Fruit fly (Drosophila melanogaster) whole organism, embryonic: ENCODE data around the gene kraken.

Experiments used
- ATbp ChIP-seq: fragments of 200-800 bp; sonication (Bioruptor generic); optimal IDR thresholded peaks from 2 replicates; lab custom pipeline; 2017; ENCODE audit warnings: missing biosample characterization, mild to moderate bottlenecking, missing genetic modification characterization, missing genetic modification reagents
- Ada2b ChIP-seq: fragments of 200-800 bp; sonication (Bioruptor generic); IDR thresholded peaks from 2 replicates; pipeline ENCODE4 v1.3.6; 2022; ENCODE audit warnings: missing biosample characterization, missing genetic modification characterization
- CG11085 ChIP-seq: fragments of 200-800 bp; sonication (Bioruptor generic); IDR thresholded peaks from 2 replicates; pipeline ENCODE4 v1.3.6; 2022; ENCODE audit warnings: missing biosample characterization, missing genetic modification characterization
- CG12155 ChIP-seq: fragments of 200-800 bp; sonication (Bioruptor generic); optimal IDR thresholded peaks from 3 replicates; lab custom pipeline; 2016; ENCODE audit warnings: missing biosample characterization, missing genetic modification characterization
- CG12769 ChIP-seq: fragments of 200-800 bp; sonication (Bioruptor generic); optimal IDR thresholded peaks from 2 replicates; lab custom pipeline; 2019; ENCODE audit warnings: missing biosample characterization, mild to moderate bottlenecking, missing genetic modification characterization, moderate library complexity
- CG1529 ChIP-seq: fragments of 200-800 bp; sonication (Bioruptor generic); optimal IDR thresholded peaks from 3 replicates; lab custom pipeline; 2018; ENCODE audit warnings: missing biosample characterization, missing genetic modification characterization
- CG15514 ChIP-seq: fragments of 200-800 bp; sonication (Bioruptor generic); optimal IDR thresholded peaks from 3 replicates; lab custom pipeline; 2017; ENCODE audit warnings: missing biosample characterization, missing genetic modification characterization, mild to moderate bottlenecking, moderate library complexity, missing genetic modification reagents
- CG16815 ChIP-seq: fragments of 200-800 bp; sonication (Bioruptor generic); optimal IDR thresholded peaks from 3 replicates; lab custom pipeline; 2017; ENCODE audit warnings: missing biosample characterization, mild to moderate bottlenecking, missing genetic modification characterization
- CG17568 ChIP-seq: fragments of 200-800 bp; sonication (Bioruptor generic); optimal IDR thresholded peaks from 2 replicates; lab custom pipeline; 2018; ENCODE audit warnings: missing biosample characterization, mild to moderate bottlenecking, missing genetic modification characterization, moderate library complexity
- CG18262 ChIP-seq: fragments of 200-800 bp; optimal IDR thresholded peaks from 3 replicates; lab custom pipeline; 2019; ENCODE audit warnings: missing biosample characterization, mild to moderate bottlenecking, missing genetic modification characterization, moderate library complexity
- CG2116 ChIP-seq: fragments of 200-800 bp; sonication (Bioruptor generic); optimal IDR thresholded peaks from 3 replicates; lab custom pipeline; 2018; ENCODE audit warnings: missing biosample characterization, mild to moderate bottlenecking, missing genetic modification characterization
- CG2678 ChIP-seq: fragments of 200-800 bp; sonication (Bioruptor generic); optimal IDR thresholded peaks from 3 replicates; lab custom pipeline; 2019; ENCODE audit warnings: missing biosample characterization, mild to moderate bottlenecking, missing genetic modification characterization, moderate library complexity
- CG2889 ChIP-seq: fragments of 200-800 bp; sonication (Bioruptor generic); IDR thresholded peaks from 3 replicates; pipeline ENCODE4 v1.3.6; 2022; ENCODE audit warnings: missing biosample characterization, missing genetic modification characterization
- CG4360 ChIP-seq: fragments of 200-800 bp; sonication (Bioruptor generic); IDR thresholded peaks from 2 replicates; pipeline ENCODE4 v1.3.6; 2022; ENCODE audit warnings: missing biosample characterization, missing genetic modification characterization
- CG4854 ChIP-seq: fragments of 200-800 bp; sonication (Bioruptor generic); optimal IDR thresholded peaks from 2 replicates; lab custom pipeline; 2016; ENCODE audit warnings: missing biosample characterization, missing genetic modification characterization, inconsistent platforms
- CG6272 ChIP-seq: fragments of 200-800 bp; sonication (Bioruptor generic); IDR thresholded peaks from 2 replicates; pipeline ENCODE4 v1.3.6; 2022; ENCODE audit warnings: missing biosample characterization, missing genetic modification characterization
- CG7786 ChIP-seq: fragments of 200-800 bp; sonication (Bioruptor generic); optimal IDR thresholded peaks from 2 replicates; lab custom pipeline; 2016; ENCODE audit warnings: missing biosample characterization, missing genetic modification characterization
- CG9609 ChIP-seq: fragments of 200-800 bp; sonication (Bioruptor generic); optimal IDR thresholded peaks from 3 replicates; lab custom pipeline; 2016; ENCODE audit warnings: missing biosample characterization, missing genetic modification characterization
- CG9727 ChIP-seq: fragments of 200-800 bp; sonication (Bioruptor generic); optimal IDR thresholded peaks from 3 replicates; lab custom pipeline; 2017; ENCODE audit warnings: missing biosample characterization, mild to moderate bottlenecking, missing genetic modification characterization
- D19B ChIP-seq: fragments of 200-800 bp; sonication (Bioruptor generic); optimal IDR thresholded peaks from 2 replicates; lab custom pipeline; 2017; ENCODE audit warnings: missing biosample characterization, mild to moderate bottlenecking, missing genetic modification characterization
- Dref ChIP-seq: fragments of 200-800 bp; sonication (Bioruptor generic); IDR thresholded peaks from 2 replicates; pipeline ENCODE4 v1.3.6; 2022; ENCODE audit warnings: missing biosample characterization, missing genetic modification characterization
- HLHmδ ChIP-seq: fragments of 200-800 bp; sonication (Bioruptor generic); optimal IDR thresholded peaks from 2 replicates; lab custom pipeline; 2018; ENCODE audit warnings: missing biosample characterization, mild to moderate bottlenecking, missing genetic modification characterization, moderate library complexity
- HmgZ ChIP-seq: fragments of 200-800 bp; sonication (Bioruptor generic); optimal IDR thresholded peaks from 2 replicates; lab custom pipeline; 2018; ENCODE audit warnings: missing biosample characterization, mild to moderate bottlenecking, missing genetic modification characterization
- Sox100B ChIP-seq: fragments of 200-800 bp; sonication (Bioruptor generic); optimal IDR thresholded peaks from 3 replicates; lab custom pipeline; 2018; ENCODE audit warnings: missing biosample characterization, mild to moderate bottlenecking, missing genetic modification characterization
- Sry-δ ChIP-seq: fragments of 200-800 bp; sonication (Bioruptor generic); optimal IDR thresholded peaks from 2 replicates; lab custom pipeline; 2016; ENCODE audit warnings: missing biosample characterization, missing genetic modification characterization
- Stat92E ChIP-seq, 3 experiments: fragments of >200 bp in 2 of 3; fragments of 200-800 bp in 1 of 3; sonication (Bioruptor generic) in 1 of 3; optimal IDR thresholded peaks; 2 replicates each; lab custom pipeline; 2017 to 2019; ENCODE audit warnings: missing biosample characterization in 3 of 3, missing genetic modification characterization in 3 of 3, mild to moderate bottlenecking in 1 of 3, moderate library complexity in 1 of 3
- Trl ChIP-seq, 3 experiments: fragments of >200 bp in 2 of 3; fragments of 200-800 bp in 1 of 3; sonication (Bioruptor generic) in 1 of 3; optimal IDR thresholded peaks; 2 replicates in 1 of 3; 3 replicates in 2 of 3; lab custom pipeline; 2016 to 2017; ENCODE audit warnings: missing biosample characterization in 1 of 3, missing genetic modification characterization in 1 of 3
- az2 ChIP-seq: fragments of 200-800 bp; sonication (Bioruptor generic); optimal IDR thresholded peaks from 3 replicates; lab custom pipeline; 2016; ENCODE audit warnings: missing biosample characterization, missing genetic modification characterization
- bigmax ChIP-seq: fragments of 200-800 bp; sonication (Bioruptor generic); optimal IDR thresholded peaks from 2 replicates; lab custom pipeline; 2018; ENCODE audit warnings: missing biosample characterization, mild to moderate bottlenecking, missing genetic modification characterization
- ci ChIP-seq: fragments of 200-800 bp; sonication (Bioruptor generic); IDR thresholded peaks from 3 replicates; pipeline ENCODE4 v1.3.6; 2022; ENCODE audit warnings: missing biosample characterization, missing genetic modification characterization
- crp ChIP-seq, 2 experiments: fragments of 200-800 bp; sonication (Bioruptor generic); optimal IDR thresholded peaks; 2 replicates in 1 of 2; 3 replicates in 1 of 2; lab custom pipeline; 2017; ENCODE audit warnings: missing biosample characterization in 2 of 2, missing genetic modification characterization in 2 of 2, mild to moderate bottlenecking in 1 of 2, moderate library complexity in 1 of 2
- dan ChIP-seq: fragments of 200-800 bp; sonication (Bioruptor generic); IDR thresholded peaks from 2 replicates; pipeline ENCODE4 v1.3.6; 2022; ENCODE audit warnings: missing biosample characterization, missing genetic modification characterization
- danr ChIP-seq: fragments of 200-800 bp; sonication (Bioruptor generic); IDR thresholded peaks from 2 replicates; pipeline ENCODE4 v1.3.6; 2022; ENCODE audit warnings: missing biosample characterization, missing genetic modification characterization
- ewg ChIP-seq: fragments of 200-800 bp; sonication (Bioruptor generic); optimal IDR thresholded peaks from 3 replicates; lab custom pipeline; 2017; ENCODE audit warnings: mild to moderate bottlenecking, missing biosample characterization, missing genetic modification reagents, missing genetic modification characterization
- exex ChIP-seq: fragments of 200-800 bp; sonication (Bioruptor generic); optimal IDR thresholded peaks from 4 replicates; lab custom pipeline; 2018; ENCODE audit warnings: missing biosample characterization, mild to moderate bottlenecking, missing genetic modification characterization, moderate library complexity
- fd96Cb ChIP-seq: fragments of 200-800 bp; sonication (Bioruptor generic); optimal IDR thresholded peaks from 2 replicates; lab custom pipeline; 2018; ENCODE audit warnings: missing biosample characterization, mild to moderate bottlenecking, missing genetic modification characterization, moderate library complexity
- gce ChIP-seq: fragments of 200-800 bp; sonication (Bioruptor generic); IDR thresholded peaks from 3 replicates; pipeline ENCODE4 v1.3.6; 2022; ENCODE audit warnings: missing biosample characterization, missing genetic modification characterization
- jing ChIP-seq: fragments of 200-800 bp; sonication (Bioruptor generic); optimal IDR thresholded peaks from 2 replicates; lab custom pipeline; 2018; ENCODE audit warnings: missing biosample characterization, mild to moderate bottlenecking, missing genetic modification characterization
- klu ChIP-seq: fragments of 200-800 bp; sonication (Bioruptor generic); IDR thresholded peaks from 2 replicates; pipeline ENCODE4 v1.3.6; 2022; ENCODE audit warnings: missing biosample characterization, missing genetic modification characterization
- kni ChIP-seq: fragments of 200-800 bp; sonication (Bioruptor generic); optimal IDR thresholded peaks from 3 replicates; lab custom pipeline; 2017; ENCODE audit warnings: mild to moderate bottlenecking, missing biosample characterization, missing genetic modification reagents, missing genetic modification characterization
- lbe ChIP-seq: fragments of 200-800 bp; sonication (Bioruptor generic); optimal IDR thresholded peaks from 2 replicates; lab custom pipeline; 2016; ENCODE audit warnings: missing biosample characterization, mild to moderate bottlenecking, missing genetic modification characterization
- run ChIP-seq: fragments of 200-800 bp; sonication (Bioruptor generic); optimal IDR thresholded peaks from 3 replicates; lab custom pipeline; 2018; ENCODE audit warnings: missing biosample characterization, mild to moderate bottlenecking, missing genetic modification characterization
- sima ChIP-seq: fragments of 200-800 bp; sonication (Bioruptor generic); optimal IDR thresholded peaks from 2 replicates; lab custom pipeline; 2016; ENCODE audit warnings: missing biosample characterization, missing genetic modification characterization
- sna ChIP-seq: fragments of 200-800 bp; sonication (Bioruptor generic); IDR thresholded peaks from 2 replicates; pipeline ENCODE4 v1.3.6; 2022; ENCODE audit warnings: missing biosample characterization, missing genetic modification characterization; ENCODE audit not compliant: partially characterized antibody
- sqz ChIP-seq: fragments of 200-800 bp; sonication (Bioruptor generic); optimal IDR thresholded peaks from 3 replicates; lab custom pipeline; 2018; ENCODE audit warnings: missing biosample characterization, mild to moderate bottlenecking, missing genetic modification characterization
- tin ChIP-seq: fragments of 200-800 bp; sonication (Bioruptor generic); optimal IDR thresholded peaks from 3 replicates; lab custom pipeline; 2016; ENCODE audit warnings: missing biosample characterization, missing genetic modification characterization
- tna ChIP-seq: fragments of 200-800 bp; sonication (Bioruptor generic); IDR thresholded peaks from 2 replicates; pipeline ENCODE4 v1.3.6; 2022; ENCODE audit warnings: missing biosample characterization, missing genetic modification characterization; ENCODE audit not compliant: partially characterized antibody
- vfl ChIP-seq: fragments of 200-800 bp; sonication (Bioruptor generic); optimal IDR thresholded peaks from 2 replicates; lab custom pipeline; 2016; ENCODE audit warnings: missing biosample characterization, missing genetic modification characterization
- z ChIP-seq: fragments of 200-800 bp; sonication (Bioruptor generic); IDR thresholded peaks from 3 replicates; pipeline ENCODE4 v1.3.6; 2022; ENCODE audit warnings: missing biosample characterization, missing genetic modification characterization
- zfh1 ChIP-seq: fragments of 200-800 bp; sonication (Bioruptor generic); IDR thresholded peaks from 3 replicates; pipeline ENCODE4 v1.3.6; 2022; ENCODE audit warnings: missing biosample characterization, missing genetic modification characterization

The kraken gene

DNA sequence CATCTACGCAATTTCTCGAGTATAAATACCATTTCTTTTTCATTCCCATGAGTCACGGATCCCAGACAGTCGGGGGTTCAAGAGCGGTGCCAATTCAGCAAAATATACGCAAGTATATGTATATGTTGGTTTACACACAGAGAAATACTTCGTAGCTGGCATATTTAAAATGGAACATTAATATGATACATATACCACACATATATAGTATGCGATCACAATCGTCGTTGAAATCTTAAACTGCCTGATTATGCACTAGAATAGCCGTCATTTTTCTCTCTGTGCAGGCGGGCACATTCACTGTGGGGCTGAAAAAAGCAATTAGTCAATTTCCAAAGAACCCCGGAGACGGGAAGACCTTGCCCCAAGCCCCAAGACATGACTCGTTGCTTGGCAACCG is 10.9 kb upstream of the kraken start (continued):
- TF ChIP-seq danr (GFP tag; lab: Robert Waterston, UW) (peak; percentile 49; the same call in 1 of the 2 replicates), Trl (optimal IDR thresholded peaks at IDR 0.05; lab: Kevin White, UChicago) (no peak), Trl (GFP tag; optimal IDR thresholded peaks at IDR 0.05; lab: Kevin White, UChicago) (peak; percentile 32), vfl (GFP tag; lab: Kevin White, UChicago) (peak; percentile 75), ci (GFP tag; lab: Robert Waterston, UW) (peak; percentile 82), sima (GFP tag; lab: Kevin White, UChicago) (no peak), HLHmδ (no peak), CG4360 (GFP tag; lab: Robert Waterston, UW) (no peak), CG12155 (GFP tag; lab: Kevin White, UChicago) (peak; percentile 70), CG11085 (GFP tag; lab: Robert Waterston, UW) (peak; percentile 78), klu (GFP tag; lab: Robert Waterston, UW) (peak; percentile 77), sna (GFP tag; lab: Robert Waterston, UW) (no peak), Stat92E (GFP tag; optimal IDR thresholded peaks at IDR 0.05; lab: Kevin White, UChicago) (peak in 1 of 3 experiments; percentile 7), jing (GFP tag; lab: Kevin White, UChicago) (no peak), kni (GFP tag; lab: Kevin White, UChicago) (no peak), CG9727 (peak; percentile 65), az2 (GFP tag; lab: Kevin White, UChicago) (peak; percentile 62), z (GFP tag; lab: Robert Waterston, UW) (0 out of 3 replicates have a peak, but pooled peaks have one; percentile 43), lbe (GFP tag; lab: Kevin White, UChicago) (peak; percentile 88), crp (GFP tag; optimal IDR thresholded peaks at IDR 0.05; lab: Kevin White, UChicago) (no peak), CG16815 (GFP tag; lab: Kevin White, UChicago) (peak; percentile 60), Sry-δ (peak; percentile 8), CG9609 (GFP tag; lab: Kevin White, UChicago) (peak; percentile 77), CG12769 (tag; lab: Kevin White, UChicago) (peak; percentile 90), tna (no peak), exex (tag; lab: Kevin White, UChicago) (peak; percentile 24), ewg (GFP tag; lab: Kevin White, UChicago) (peak; percentile 43), CG1529 (GFP tag; lab: Kevin White, UChicago) (peak; percentile 23), zfh1 (GFP tag; lab: Robert Waterston, UW) (peak; percentile 76), bigmax (GFP tag; lab: Kevin White, UChicago) (no peak), CG6272 (peak; percentile 70), CG4854 (GFP tag; lab: Kevin White, UChicago) (peak; percentile 48), CG18262 (tag; lab: Kevin White, UChicago) (peak; percentile 67), CG2116 (peak; percentile 10), Sox100B (GFP tag; lab: Kevin White, UChicago) (peak; percentile 17), CG2678 (tag; lab: Kevin White, UChicago) (peak; percentile 83), run (tag; lab: Kevin White, UChicago) (no peak), ATbp (peak; percentile 61), CG15514 (peak; percentile 64), CG7786 (GFP tag; lab: Kevin White, UChicago) (peak; percentile 81), sqz (GFP tag; lab: Kevin White, UChicago) (no peak), gce (GFP tag; lab: Robert Waterston, UW) (peak; percentile 66; the same call in 1 of the 3 replicates), tin (GFP tag; lab: Kevin White, UChicago) (peak; percentile 61), D19B (peak; percentile 44), CG17568 (GFP tag; lab: Kevin White, UChicago) (peak; percentile 18), fd96Cb (tag; lab: Kevin White, UChicago) (peak; percentile 59), dan (GFP tag; lab: Robert Waterston, UW) (no peak), Ada2b (GFP tag; lab: Robert Waterston, UW) (peak; percentile 82), CG2889 (GFP tag; lab: Robert Waterston, UW) (peak; percentile 66; the same call in 1 of the 3 replicates), Dref (GFP tag; lab: Robert Waterston, UW) (0 out of 2 replicates have a peak, but pooled peaks have one; percentile 21), HmgZ (tag; lab: Kevin White, UChicago) (peak; percentile 52)
